Fruit fly (Drosophila melanogaster): Measurements from ENCODE around the gene Osi13.

Osi13 gene

dm6 chr3R:6297164-6297563 lies 5.6 kb downstream of the Osi13 start:
- no peak for TF ChIP-seq CG8478 (optimal IDR thresholded peaks at IDR 0.05)
- no peak for TF ChIP-seq CTCF (optimal IDR thresholded peaks at IDR 0.05)

- TF ChIP-seq CTCF (optimal IDR thresholded peaks at IDR 0.05) = no peak
- TF ChIP-seq CG8478 (optimal IDR thresholded peaks at IDR 0.05) = no peak
These were observed 7.3 kb downstream of the Osi13 start, which contains the start of gene Osi14 for dm6 chr3R:6298828-6299227. Gene Osi14 (plus strand): TSS chr3R:6299128.

- TF ChIP-seq CTCF (optimal IDR thresholded peaks at IDR 0.05) (no peak), CG8478 (optimal IDR thresholded peaks at IDR 0.05) (no peak)
These were observed 9.8 kb downstream of the Osi13 start, which contains the start of gene Osi15 for dm6 chr3R:6301257-6301839. Gene Osi15 (plus strand): TSS chr3R:6301804.

- no peak for TF ChIP-seq CG8478 (optimal IDR thresholded peaks at IDR 0.05)
- no peak for TF ChIP-seq CTCF (optimal IDR thresholded peaks at IDR 0.05)
These were observed 12.2 kb downstream of the Osi13 start, which contains the start of gene CG46396 for dm6 chr3R:6303738-6304137. Gene CG46396 (plus strand): TSS chr3R:6304038.

- TF ChIP-seq CTCF (optimal IDR thresholded peaks at IDR 0.05) = no peak
- no peak for TF ChIP-seq CG8478 (optimal IDR thresholded peaks at IDR 0.05)
These were observed 13.4 kb downstream of the Osi13 start, which contains the start of gene Osi16 for dm6 chr3R:6304947-6305346. Gene Osi16 (plus strand): TSS chr3R:6305247.

dm6 chr3R:6306584-6306983 lies 15.0 kb downstream of the Osi13 start, which contains the start of gene CG46026:
Gene CG46026 (plus strand): TSS chr3R:6306884.
- TF ChIP-seq CTCF (optimal IDR thresholded peaks at IDR 0.05) = no peak
- no peak for TF ChIP-seq CG8478 (optimal IDR thresholded peaks at IDR 0.05)

dm6 chr3R:6309676-6310075 lies 18.1 kb downstream of the Osi13 start, which contains the start of gene CG31560:
Gene CG31560 (plus strand): TSS chr3R:6309976.
- TF ChIP-seq CTCF (optimal IDR thresholded peaks at IDR 0.05) (no peak), CG8478 (optimal IDR thresholded peaks at IDR 0.05) (no peak)

- TF ChIP-seq CTCF (optimal IDR thresholded peaks at IDR 0.05) (no peak), CG8478 (optimal IDR thresholded peaks at IDR 0.05) (no peak)
These were observed 20.2 kb downstream of the Osi13 start, which contains the start of gene Osi17 for dm6 chr3R:6311641-6312259. Gene Osi17 (plus strand): TSS chr3R:6311772.

dm6 chr3R:6315078-6315477 lies 23.5 kb downstream of the Osi13 start:
- TF ChIP-seq CTCF (optimal IDR thresholded peaks at IDR 0.05) (no peak), CG8478 (optimal IDR thresholded peaks at IDR 0.05) (no peak)

dm6 chr3R:6329774-6330298 lies 38.3 kb downstream of the Osi13 start, which contains the start of gene Osi18:
Gene Osi18 (plus strand): TSS chr3R:6330248.
- TF ChIP-seq CTCF (optimal IDR thresholded peaks at IDR 0.05) (no peak), CG8478 (optimal IDR thresholded peaks at IDR 0.05) (no peak)

- no peak for TF ChIP-seq CG8478 (optimal IDR thresholded peaks at IDR 0.05)
- TF ChIP-seq CTCF (optimal IDR thresholded peaks at IDR 0.05) = no peak
These were observed 43.4 kb downstream of the Osi13 start, which contains the start of gene Osi19 for dm6 chr3R:6334906-6335433. Gene Osi19 (plus strand): TSS chr3R:6335362.

- no peak for TF ChIP-seq CG8478 (optimal IDR thresholded peaks at IDR 0.05)
- no peak for TF ChIP-seq CTCF (optimal IDR thresholded peaks at IDR 0.05)
These were observed 45.9 kb downstream of the Osi13 start for dm6 chr3R:6337397-6337796.

- TF ChIP-seq CTCF (optimal IDR thresholded peaks at IDR 0.05) = no peak
- TF ChIP-seq CG8478 (optimal IDR thresholded peaks at IDR 0.05) = no peak
These were observed 48.3 kb downstream of the Osi13 start, which contains the start of gene Osi20 for dm6 chr3R:6339795-6340194. Gene Osi20 (plus strand): TSS chr3R:6340095.

- TF ChIP-seq CTCF (optimal IDR thresholded peaks at IDR 0.05) (no peak), CG8478 (optimal IDR thresholded peaks at IDR 0.05) (no peak)
These were observed 50.1 kb downstream of the Osi13 start, which contains the start of gene CG17917 for dm6 chr3R:6341668-6342067. Gene CG17917 (plus strand): TSS chr3R:6341968.

dm6 chr3R:6342702-6343101 lies 51.2 kb downstream of the Osi13 start, which contains the start of gene CG10298:
Gene CG10298 (plus strand): TSS chr3R:6343002.
- TF ChIP-seq CG8478 (optimal IDR thresholded peaks at IDR 0.05) (no peak), CTCF (optimal IDR thresholded peaks at IDR 0.05) (no peak)

Measured in S2 (cell line).